Fruit fly (Drosophila melanogaster) whole organism, embryonic: ENCODE results near the gene CG13850.

Source experiments
- Aef1 ChIP-seq: fragments of 200-800 bp; sonication (Bioruptor generic); IDR thresholded peaks from 3 replicates; pipeline ENCODE4 v1.3.6; 2022; ENCODE audit warnings: missing biosample characterization, missing genetic modification characterization
- Atf-2 ChIP-seq: fragments of 200-800 bp; sonication (Bioruptor generic); optimal IDR thresholded peaks from 2 replicates; lab custom pipeline; 2016; ENCODE audit warnings: missing biosample characterization, missing genetic modification characterization
- B-H2 ChIP-seq: fragments of 200-800 bp; sonication (Bioruptor generic); optimal IDR thresholded peaks from 2 replicates; lab custom pipeline; 2018; ENCODE audit warnings: missing biosample characterization, mild to moderate bottlenecking, missing genetic modification characterization
- BEAF-32 ChIP-seq: fragments of 200-800 bp; sonication (Bioruptor generic); optimal IDR thresholded peaks from 3 replicates; lab custom pipeline; 2017; ENCODE audit warnings: missing biosample characterization, missing genetic modification characterization, mild to moderate bottlenecking, moderate library complexity, missing genetic modification reagents
- Blimp-1 ChIP-seq: fragments of 200-800 bp; sonication (Bioruptor generic); optimal IDR thresholded peaks from 3 replicates; lab custom pipeline; 2018; ENCODE audit warnings: missing biosample characterization, missing genetic modification characterization, mild to moderate bottlenecking, moderate library complexity, missing genetic modification reagents
- CG10147 ChIP-seq: fragments of 200-800 bp; sonication (Bioruptor generic); optimal IDR thresholded peaks from 2 replicates; lab custom pipeline; 2019; ENCODE audit warnings: missing biosample characterization, mild to moderate bottlenecking, missing genetic modification characterization, moderate library complexity
- CG1024 ChIP-seq: fragments of 200-800 bp; sonication (Bioruptor generic); IDR thresholded peaks from 2 replicates; pipeline ENCODE4 v1.3.6; 2022; ENCODE audit warnings: missing biosample characterization, missing genetic modification characterization
- CG11247 ChIP-seq: fragments of 200-800 bp; sonication (Bioruptor generic); IDR thresholded peaks from 2 replicates; pipeline ENCODE4 v1.3.6; 2022; ENCODE audit warnings: missing biosample characterization, missing genetic modification characterization
- CG11456 ChIP-seq: fragments of 200-800 bp; sonication (Bioruptor generic); IDR thresholded peaks from 3 replicates; pipeline ENCODE4 v1.3.6; 2022; ENCODE audit warnings: missing biosample characterization, missing genetic modification characterization
- CG11560 ChIP-seq: fragments of 200-800 bp; sonication (Bioruptor generic); IDR thresholded peaks from 3 replicates; pipeline ENCODE4 v1.3.6; 2022; ENCODE audit warnings: missing biosample characterization, missing genetic modification characterization
- CG13624 ChIP-seq: fragments of 200-800 bp; sonication (Bioruptor generic); optimal IDR thresholded peaks from 2 replicates; lab custom pipeline; 2016; ENCODE audit warnings: missing biosample characterization, missing genetic modification characterization
- CG14860 ChIP-seq: fragments of 200-800 bp; sonication (Bioruptor generic); IDR thresholded peaks from 3 replicates; pipeline ENCODE4 v1.3.6; 2022; ENCODE audit warnings: missing biosample characterization, missing genetic modification characterization; ENCODE audit not compliant: partially characterized antibody
- CG14965 ChIP-seq: fragments of 200-800 bp; sonication (Bioruptor generic); optimal IDR thresholded peaks from 2 replicates; lab custom pipeline; 2016; ENCODE audit warnings: missing biosample characterization, missing genetic modification characterization, borderline replicate concordance
- CG31365 ChIP-seq: fragments of 200-800 bp; sonication (Bioruptor generic); optimal IDR thresholded peaks from 2 replicates; lab custom pipeline; 2018; ENCODE audit warnings: missing biosample characterization, mild to moderate bottlenecking, missing genetic modification characterization
- CG32767 ChIP-seq: fragments of 200-800 bp; sonication (Bioruptor generic); IDR thresholded peaks from 2 replicates; pipeline ENCODE4 v1.3.6; 2022; ENCODE audit warnings: missing biosample characterization, missing genetic modification characterization
- CG33557 ChIP-seq: fragments of 200-800 bp; sonication (Bioruptor generic); optimal IDR thresholded peaks from 2 replicates; lab custom pipeline; 2019; ENCODE audit warnings: missing biosample characterization, mild to moderate bottlenecking, missing genetic modification characterization, moderate library complexity
- CG4854 ChIP-seq: fragments of 200-800 bp; sonication (Bioruptor generic); optimal IDR thresholded peaks from 2 replicates; lab custom pipeline; 2016; ENCODE audit warnings: missing biosample characterization, missing genetic modification characterization, inconsistent platforms
- CG6175 ChIP-seq: fragments of 200-800 bp; sonication (Bioruptor generic); IDR thresholded peaks from 3 replicates; pipeline ENCODE4 v1.3.6; 2022; ENCODE audit warnings: missing biosample characterization, missing genetic modification characterization
- CG6791 ChIP-seq: fragments of 200-800 bp; sonication (Bioruptor generic); IDR thresholded peaks from 3 replicates; pipeline ENCODE4 v1.3.6; 2022; ENCODE audit warnings: missing biosample characterization, missing genetic modification characterization; ENCODE audit not compliant: partially characterized antibody
- CG7271 ChIP-seq: fragments of 200-800 bp; sonication (Bioruptor generic); optimal IDR thresholded peaks from 2 replicates; lab custom pipeline; 2018; ENCODE audit warnings: missing biosample characterization, mild to moderate bottlenecking, missing genetic modification characterization, moderate library complexity
- CG7839 ChIP-seq: fragments of 200-800 bp; sonication (Bioruptor generic); optimal IDR thresholded peaks from 3 replicates; lab custom pipeline; 2018; ENCODE audit warnings: missing biosample characterization, mild to moderate bottlenecking, missing genetic modification characterization, moderate library complexity
- CG8924 ChIP-seq: fragments of 200-800 bp; optimal IDR thresholded peaks from 3 replicates; lab custom pipeline; 2019; ENCODE audit warnings: missing biosample characterization, mild to moderate bottlenecking, missing genetic modification characterization, moderate library complexity
- Dll ChIP-seq: fragments of 200-800 bp; sonication (Bioruptor generic); IDR thresholded peaks from 4 replicates; pipeline ENCODE4 v1.3.6; 2022; ENCODE audit warnings: missing biosample characterization, missing genetic modification characterization; ENCODE audit not compliant: partially characterized antibody
- Gug ChIP-seq: fragments of 200-800 bp; sonication (Bioruptor generic); IDR thresholded peaks from 4 replicates; pipeline ENCODE4 v1.3.6; 2022; ENCODE audit warnings: missing biosample characterization, missing genetic modification characterization
- HHEX ChIP-seq: fragments of 200-800 bp; sonication (Bioruptor generic); optimal IDR thresholded peaks from 3 replicates; lab custom pipeline; 2017; ENCODE audit warnings: missing biosample characterization, mild to moderate bottlenecking, missing genetic modification characterization, missing genetic modification reagents
- NFAT ChIP-seq: fragments of 200-800 bp; sonication (Bioruptor generic); IDR thresholded peaks from 2 replicates; pipeline ENCODE4 v1.3.6; 2022; ENCODE audit warnings: missing biosample characterization, missing genetic modification characterization
- Ptx1 ChIP-seq: fragments of 200-800 bp; sonication (Bioruptor generic); IDR thresholded peaks from 2 replicates; pipeline ENCODE4 v1.3.6; 2022; ENCODE audit warnings: missing biosample characterization, missing genetic modification characterization
- Ravus ChIP-seq: fragments of 200-800 bp; sonication (Bioruptor generic); IDR thresholded peaks from 2 replicates; pipeline ENCODE4 v1.3.6; 2022; ENCODE audit warnings: missing biosample characterization, missing genetic modification characterization
- Sry-β ChIP-seq: fragments of 200-800 bp; sonication (Bioruptor generic); optimal IDR thresholded peaks from 2 replicates; lab custom pipeline; 2018; ENCODE audit warnings: missing biosample characterization, mild to moderate bottlenecking, missing genetic modification characterization, moderate library complexity
- Tbp ChIP-seq: fragments of >200 bp; optimal IDR thresholded peaks from 2 replicates; lab custom pipeline; 2018; ENCODE audit warnings: missing biosample characterization, missing genetic modification characterization
- Xbp1 ChIP-seq: fragments of 200-800 bp; sonication (Bioruptor generic); optimal IDR thresholded peaks from 3 replicates; lab custom pipeline; 2016; ENCODE audit warnings: missing biosample characterization, mild to moderate bottlenecking, missing genetic modification characterization
- ara ChIP-seq: fragments of 200-800 bp; sonication (Bioruptor generic); IDR thresholded peaks from 2 replicates; pipeline ENCODE4 v1.3.6; 2022; ENCODE audit warnings: missing biosample characterization, missing genetic modification characterization
- bcd ChIP-seq: fragments of 200-800 bp; sonication (Bioruptor generic); optimal IDR thresholded peaks from 2 replicates; lab custom pipeline; 2017; ENCODE audit warnings: missing biosample characterization, mild to moderate bottlenecking, missing genetic modification characterization
- btn ChIP-seq: fragments of 200-800 bp; sonication (Bioruptor generic); optimal IDR thresholded peaks from 2 replicates; lab custom pipeline; 2016; ENCODE audit warnings: missing biosample characterization, missing genetic modification characterization
- ci ChIP-seq: fragments of 200-800 bp; sonication (Bioruptor generic); IDR thresholded peaks from 3 replicates; pipeline ENCODE4 v1.3.6; 2022; ENCODE audit warnings: missing biosample characterization, missing genetic modification characterization
- corto ChIP-seq: fragments of 200-800 bp; sonication (Bioruptor generic); optimal IDR thresholded peaks from 2 replicates; lab custom pipeline; 2016; ENCODE audit warnings: missing biosample characterization, mild to moderate bottlenecking, missing genetic modification characterization, moderate library complexity
- dan ChIP-seq: fragments of 200-800 bp; sonication (Bioruptor generic); IDR thresholded peaks from 2 replicates; pipeline ENCODE4 v1.3.6; 2022; ENCODE audit warnings: missing biosample characterization, missing genetic modification characterization
- dpn ChIP-seq, 2 experiments: fragments of 200-800 bp; sonication (Bioruptor generic); optimal IDR thresholded peaks; 3 replicates each; lab custom pipeline; 2016; ENCODE audit warnings: missing biosample characterization in 2 of 2, missing genetic modification characterization in 2 of 2
- fru ChIP-seq: fragments of >200 bp; optimal IDR thresholded peaks from 2 replicates; lab custom pipeline; 2017
- fu2 ChIP-seq: fragments of 200-800 bp; sonication (Bioruptor generic); optimal IDR thresholded peaks from 2 replicates; lab custom pipeline; 2016; ENCODE audit warnings: missing biosample characterization, missing genetic modification characterization
- ham ChIP-seq: fragments of 200-800 bp; sonication (Bioruptor generic); IDR thresholded peaks from 2 replicates; pipeline ENCODE4 v1.3.6; 2022; ENCODE audit warnings: missing biosample characterization, missing genetic modification characterization
- mld ChIP-seq: fragments of 200-800 bp; sonication (Bioruptor generic); IDR thresholded peaks from 3 replicates; pipeline ENCODE4 v1.3.6; 2022; ENCODE audit warnings: missing biosample characterization, missing genetic modification characterization; ENCODE audit not compliant: partially characterized antibody
- pho ChIP-seq: fragments of 200-800 bp; sonication (Bioruptor generic); optimal IDR thresholded peaks from 2 replicates; lab custom pipeline; 2016; ENCODE audit warnings: missing biosample characterization, missing genetic modification characterization
- sens ChIP-seq: fragments of 200-800 bp; sonication (Bioruptor generic); peaks from one replicate; lab custom pipeline; 2016; ENCODE audit warnings: missing biosample characterization, missing genetic modification characterization
- seq ChIP-seq: fragments of 200-800 bp; sonication (Bioruptor generic); IDR thresholded peaks from 2 replicates; pipeline ENCODE4 v1.3.6; 2022; ENCODE audit warnings: missing biosample characterization, missing genetic modification characterization
- shn ChIP-seq: fragments of 200-800 bp; sonication (Bioruptor generic); optimal IDR thresholded peaks from 3 replicates; lab custom pipeline; 2016; ENCODE audit warnings: missing biosample characterization, missing genetic modification characterization
- slou ChIP-seq: fragments of 200-800 bp; sonication (Bioruptor generic); optimal IDR thresholded peaks from 3 replicates; lab custom pipeline; 2016; ENCODE audit warnings: missing biosample characterization, missing genetic modification characterization
- slp2 ChIP-seq: fragments of 200-800 bp; sonication (Bioruptor generic); optimal IDR thresholded peaks from 2 replicates; lab custom pipeline; 2016; ENCODE audit warnings: missing biosample characterization, missing genetic modification characterization
- ssp ChIP-seq: fragments of 200-800 bp; sonication (Bioruptor generic); IDR thresholded peaks from 2 replicates; pipeline ENCODE4 v1.3.6; 2022; ENCODE audit warnings: missing biosample characterization, missing genetic modification characterization
- vfl ChIP-seq: fragments of 200-800 bp; sonication (Bioruptor generic); optimal IDR thresholded peaks from 2 replicates; lab custom pipeline; 2016; ENCODE audit warnings: missing biosample characterization, missing genetic modification characterization
- zen2 ChIP-seq: fragments of 200-800 bp; sonication (Bioruptor generic); IDR thresholded peaks from 3 replicates; pipeline ENCODE4 v1.3.6; 2022; ENCODE audit warnings: missing biosample characterization, missing genetic modification characterization; ENCODE audit not compliant: partially characterized antibody

The CG13850 gene

dm6 chr3R:22447874-22448254, 37.1 kb upstream of the CG13850 start, which contains the start of gene CG34376 (continued):
- TF ChIP-seq btn (GFP tag; lab: Kevin White, UChicago) (no peak), slp2 (GFP tag; lab: Kevin White, UChicago) (peak; percentile 22), mld (GFP tag; lab: Robert Waterston, UW) (no peak), CG33557 (GFP tag; lab: Kevin White, UChicago) (no peak), corto (GFP tag; lab: Kevin White, UChicago) (no peak), CG14860 (GFP tag; lab: Robert Waterston, UW) (no peak), Ravus (no peak), ssp (GFP tag; lab: Robert Waterston, UW) (peak; percentile 58), CG32767 (GFP tag; lab: Robert Waterston, UW) (0 out of 2 replicates have a peak, but pooled peaks have one; percentile 25), Xbp1 (GFP tag; lab: Kevin White, UChicago) (peak; percentile 16), BEAF-32 (GFP tag; lab: Kevin White, UChicago) (peak; percentile 56), CG1024 (GFP tag; lab: Robert Waterston, UW) (0 out of 2 replicates have a peak, but pooled peaks have one; percentile 5), fru (lab: Kevin White, UChicago) (no peak), Sry-β (GFP tag; lab: Kevin White, UChicago) (peak; percentile 55), CG31365 (tag; lab: Kevin White, UChicago) (no peak), dpn (GFP tag; optimal IDR thresholded peaks at IDR 0.05; lab: Kevin White, UChicago) (peak in 1 of 2 experiments; percentile 9), ci (GFP tag; lab: Robert Waterston, UW) (peak; percentile 77; the same call in 1 of the 3 replicates), Gug (GFP tag; lab: Robert Waterston, UW) (peak; percentile 18; the same call in 1 of the 4 replicates), Dll (0 out of 4 replicates have a peak, but pooled peaks have one; percentile 46), CG4854 (GFP tag; lab: Kevin White, UChicago) (no peak), CG7271 (no peak), bcd (peak; percentile 28), seq (GFP tag; lab: Robert Waterston, UW) (no peak; the same call in 1 of the 2 replicates), CG11456 (GFP tag; lab: Robert Waterston, UW) (peak; percentile 66; the same call in 2 of the 3 replicates), CG14965 (no peak), CG6791 (peak; percentile 57; the same call in 2 of the 3 replicates), B-H2 (peak; percentile 28), CG11560 (peak; percentile 17; the same call in 1 of the 3 replicates), CG8924 (tag; lab: Kevin White, UChicago) (peak; percentile 65), fu2 (no peak), dan (GFP tag; lab: Robert Waterston, UW) (no peak), slou (no peak), HHEX (GFP tag; lab: Kevin White, UChicago) (no peak)

dm6 chr3R:22447195-22447873, 36.6 kb upstream of the CG13850 start, which contains the start of gene CG34288:
Gene CG34288, minus strand, starts transcription at chr3R:22447263.
- TF ChIP-seq NFAT (GFP tag; lab: Robert Waterston, UW) (peak; percentile 73), vfl (GFP tag; lab: Kevin White, UChicago) (no peak), Tbp (no peak), CG7839 (tag; lab: Kevin White, UChicago) (peak; percentile 11), zen2 (GFP tag; lab: Robert Waterston, UW) (peak; percentile 3; the same call in 1 of the 3 replicates), CG11247 (GFP tag; lab: Robert Waterston, UW) (peak; percentile 50; the same call in 1 of the 2 replicates), Aef1 (GFP tag; lab: Robert Waterston, UW) (peak; percentile 48), shn (GFP tag; lab: Kevin White, UChicago) (peak; percentile 26), Blimp-1 (GFP tag; lab: Kevin White, UChicago) (no peak), pho (peak; percentile 4), CG6175 (GFP tag; lab: Robert Waterston, UW) (0 out of 3 replicates have a peak, but pooled peaks have one; percentile 36), Ptx1 (GFP tag; lab: Robert Waterston, UW) (peak; percentile 68), Atf-2 (GFP tag; lab: Kevin White, UChicago) (no peak), ara (GFP tag; lab: Robert Waterston, UW) (0 out of 2 replicates have a peak, but pooled peaks have one; percentile 19), sens (GFP tag; lab: Kevin White, UChicago) (no peak), seq (GFP tag; lab: Robert Waterston, UW) (no peak), CG10147 (GFP tag; lab: Kevin White, UChicago) (no peak), CG13624 (GFP tag; lab: Kevin White, UChicago) (no peak), ham (GFP tag; lab: Robert Waterston, UW) (peak; percentile 31; the same call in 1 of the 2 replicates)
